Worm (Caenorhabditis elegans) whole organism, L3 larva: Measurements from ENCODE around the gene Y39B6A.3.

Experiments used
- R02D3.7 ChIP-seq: fragments of 150-350 bp; optimal IDR thresholded peaks from 2 replicates; lab custom pipeline; 2014; ENCODE audit warnings: missing biosample characterization, missing genetic modification characterization
- ZK546.5 ChIP-seq: sonication (generic microtip); optimal IDR thresholded peaks from 2 replicates; lab custom pipeline; 2017; ENCODE audit warnings: missing biosample characterization, missing genetic modification characterization
- aly-2 ChIP-seq: fragments of 150-350 bp; optimal IDR thresholded peaks from 2 replicates; lab custom pipeline; 2014; ENCODE audit warnings: missing biosample characterization, missing genetic modification characterization
- ama-1 ChIP-seq: fragments of 150-350 bp; optimal IDR thresholded peaks from 2 replicates; lab custom pipeline; 2018
- ceh-16 ChIP-seq: sonication (generic microtip); optimal IDR thresholded peaks from 2 replicates; lab custom pipeline; 2017; ENCODE audit warnings: missing biosample characterization, missing genetic modification characterization
- ceh-28 ChIP-seq: fragments of 150-350 bp; optimal IDR thresholded peaks from 2 replicates; lab custom pipeline; 2014; ENCODE audit warnings: missing biosample characterization, missing genetic modification reagents, missing genetic modification characterization
- ceh-82 ChIP-seq: fragments of 150-350 bp; optimal IDR thresholded peaks from 2 replicates; lab custom pipeline; 2014; ENCODE audit warnings: missing biosample characterization, missing genetic modification characterization
- egl-27 ChIP-seq: sonication (generic microtip); optimal IDR thresholded peaks from 4 replicates; lab custom pipeline; 2017; ENCODE audit warnings: missing biosample characterization, missing genetic modification reagents, missing genetic modification characterization
- egl-5 ChIP-seq: fragments of 150-350 bp; optimal IDR thresholded peaks from 2 replicates; lab custom pipeline; 2017; ENCODE audit warnings: missing biosample characterization, missing genetic modification reagents, missing genetic modification characterization, inconsistent platforms
- elt-2 ChIP-seq: sonication (generic microtip); optimal IDR thresholded peaks from 2 replicates; lab custom pipeline; 2016; ENCODE audit warnings: missing genetic modification reagents, mild to moderate bottlenecking, missing genetic modification characterization, missing compliant biosample characterization
- elt-3 ChIP-seq, 3 experiments: fragments of 150-350 bp in 1 of 3; sonication (generic microtip) in 2 of 3; optimal IDR thresholded peaks; 2 replicates in 2 of 3; 4 replicates in 1 of 3; lab custom pipeline; 2014 to 2017; ENCODE audit warnings: missing biosample characterization in 3 of 3, missing genetic modification characterization in 3 of 3
- fkh-10 ChIP-seq: sonication (generic microtip); optimal IDR thresholded peaks from 2 replicates; lab custom pipeline; 2017; ENCODE audit warnings: missing biosample characterization, missing genetic modification reagents, missing genetic modification characterization
- fkh-2 ChIP-seq: fragments of 150-350 bp; optimal IDR thresholded peaks from 2 replicates; lab custom pipeline; 2014; ENCODE audit warnings: missing biosample characterization, missing genetic modification reagents, missing genetic modification characterization
- fos-1 ChIP-seq: fragments of 150-350 bp; optimal IDR thresholded peaks from 2 replicates; lab custom pipeline; 2014; ENCODE audit warnings: missing biosample characterization, missing genetic modification characterization
- hmg-11 ChIP-seq: sonication (generic microtip); optimal IDR thresholded peaks from 2 replicates; lab custom pipeline; 2016; ENCODE audit warnings: missing genetic modification characterization, missing compliant biosample characterization
- jun-1 ChIP-seq: fragments of 150-350 bp; optimal IDR thresholded peaks from 2 replicates; lab custom pipeline; 2014; ENCODE audit warnings: missing biosample characterization, missing genetic modification reagents, missing genetic modification characterization
- lin-15B ChIP-seq: fragments of 150-350 bp; optimal IDR thresholded peaks from 2 replicates; lab custom pipeline; 2014; ENCODE audit warnings: missing biosample characterization, missing genetic modification characterization
- lin-39 ChIP-seq: fragments of 150-350 bp; optimal IDR thresholded peaks from 2 replicates; lab custom pipeline; 2018; ENCODE audit warnings: missing biosample characterization, missing genetic modification reagents, missing genetic modification characterization
- lsy-12 ChIP-seq: sonication (generic microtip); optimal IDR thresholded peaks from 2 replicates; lab custom pipeline; 2016; ENCODE audit warnings: mild to moderate bottlenecking, missing genetic modification characterization, missing compliant biosample characterization
- mdl-1 ChIP-seq: fragments of 150-350 bp; optimal IDR thresholded peaks from 2 replicates; lab custom pipeline; 2014; ENCODE audit warnings: missing biosample characterization, missing genetic modification characterization
- mml-1 ChIP-seq: fragments of 150-350 bp; sonication (generic microtip); optimal IDR thresholded peaks from 3 replicates; lab custom pipeline; 2014; ENCODE audit warnings: missing biosample characterization, missing genetic modification characterization
- nfya-1 ChIP-seq: sonication (generic microtip); optimal IDR thresholded peaks from 2 replicates; lab custom pipeline; 2017; ENCODE audit warnings: missing genetic modification characterization, mild to moderate bottlenecking, missing compliant biosample characterization, antibody characterized with exemption, moderate library complexity; ENCODE audit not compliant: insufficient read depth
- nhr-11 ChIP-seq: fragments of 150-350 bp; optimal IDR thresholded peaks from 2 replicates; lab custom pipeline; 2014; ENCODE audit warnings: missing biosample characterization, missing genetic modification characterization
- nhr-12 ChIP-seq: fragments of 150-350 bp; optimal IDR thresholded peaks from 2 replicates; lab custom pipeline; 2014; ENCODE audit warnings: missing biosample characterization, missing genetic modification characterization
- nhr-23 ChIP-seq: fragments of 150-350 bp; optimal IDR thresholded peaks from 2 replicates; lab custom pipeline; 2014; ENCODE audit warnings: missing biosample characterization, missing genetic modification reagents, missing genetic modification characterization
- nhr-237 ChIP-seq: fragments of 150-350 bp; optimal IDR thresholded peaks from 2 replicates; lab custom pipeline; 2014; ENCODE audit warnings: missing biosample characterization, missing genetic modification characterization
- nhr-25 ChIP-seq: sonication (generic microtip); optimal IDR thresholded peaks from 2 replicates; lab custom pipeline; 2017; ENCODE audit warnings: missing biosample characterization, missing genetic modification characterization
- nhr-28 ChIP-seq: fragments of 150-350 bp; optimal IDR thresholded peaks from 2 replicates; lab custom pipeline; 2014; ENCODE audit warnings: missing biosample characterization, missing genetic modification characterization
- nhr-43 ChIP-seq: sonication (generic microtip); optimal IDR thresholded peaks from 2 replicates; lab custom pipeline; 2016; ENCODE audit warnings: mild to moderate bottlenecking, missing genetic modification characterization, missing compliant biosample characterization; ENCODE audit not compliant: poor library complexity, severe bottlenecking
- nhr-76 ChIP-seq: fragments of 150-350 bp; sonication (generic microtip); optimal IDR thresholded peaks from 5 replicates; lab custom pipeline; 2014; ENCODE audit warnings: missing biosample characterization, missing genetic modification characterization
- nhr-77 ChIP-seq: fragments of 150-350 bp; optimal IDR thresholded peaks from 2 replicates; lab custom pipeline; 2014; ENCODE audit warnings: missing biosample characterization, missing genetic modification characterization
- pha-4 ChIP-seq: fragments of 150-350 bp; optimal IDR thresholded peaks from 2 replicates; lab custom pipeline; 2014; ENCODE audit warnings: missing biosample characterization, missing genetic modification reagents, missing genetic modification characterization
- pqm-1 ChIP-seq: fragments of 150-350 bp; optimal IDR thresholded peaks from 2 replicates; lab custom pipeline; 2017; ENCODE audit warnings: missing biosample characterization, missing genetic modification characterization, inconsistent platforms
- sea-2 ChIP-seq: fragments of 150-350 bp; sonication (generic microtip); optimal IDR thresholded peaks from 4 replicates; lab custom pipeline; 2014; ENCODE audit warnings: missing biosample characterization, missing genetic modification reagents, missing genetic modification characterization
- snpc-4 ChIP-seq: fragments of 150-350 bp; optimal IDR thresholded peaks from 2 replicates; lab custom pipeline; 2014; ENCODE audit warnings: missing biosample characterization, missing genetic modification characterization
- unc-39 ChIP-seq: sonication (generic microtip); optimal IDR thresholded peaks from 4 replicates; lab custom pipeline; 2017; ENCODE audit warnings: missing biosample characterization, missing genetic modification characterization
- ztf-4 ChIP-seq: fragments of 150-350 bp; optimal IDR thresholded peaks from 2 replicates; lab custom pipeline; 2014; ENCODE audit warnings: missing biosample characterization, missing genetic modification characterization

Gene Y39B6A.3

ce11 chrV:19189963-19190597, at the start of gene Y39B6A.3, which contains the start of gene pph-5:
Y39B6A.3 (minus strand) TSS chrV:19190013.
pph-5 (plus strand) TSS chrV:19190547.
- TF ChIP-seq pqm-1 = peak; percentile 8
- no peak for TF ChIP-seq egl-27 (tag; lab: Kevin White, UChicago)
- TF ChIP-seq fkh-10 (GFP tag; lab: Kevin White, UChicago) = peak; percentile 1
- peak; percentile 97 for TF ChIP-seq R02D3.7
- no peak for TF ChIP-seq ZK546.5
- TF ChIP-seq nhr-23 (tag; lab: Kevin White, UChicago) = no peak
- no peak for TF ChIP-seq snpc-4 (tag; lab: Kevin White, UChicago)
- TF ChIP-seq nhr-25 (tag; lab: Kevin White, UChicago) = no peak
- no peak for TF ChIP-seq ama-1 (lab: Kevin White, UChicago)
- no peak for TF ChIP-seq nhr-237 (tag; lab: Kevin White, UChicago)
- no peak for TF ChIP-seq lin-39
- TF ChIP-seq lin-15B (tag; lab: Kevin White, UChicago) = peak; percentile 74
- TF ChIP-seq unc-39 = no peak
- TF ChIP-seq ceh-28 = peak; percentile 0
- peak; percentile 25 for TF ChIP-seq elt-2 (tag; lab: Kevin White, UChicago)
- TF ChIP-seq ceh-16 = no peak
- TF ChIP-seq fkh-2 (tag; lab: Kevin White, UChicago) = no peak
- no peak for TF ChIP-seq mml-1 (tag; lab: Kevin White, UChicago)
- TF ChIP-seq pha-4 = peak; percentile 8
- no peak for TF ChIP-seq aly-2 (tag; lab: Kevin White, UChicago)
- TF ChIP-seq ceh-82 = no peak
- peak; percentile 23 for TF ChIP-seq nfya-1 (tag; lab: Kevin White, UChicago)
- no peak for TF ChIP-seq elt-3 (tag; optimal IDR thresholded peaks at IDR 0.05; lab: Kevin White, UChicago)
- no peak for TF ChIP-seq hmg-11 (tag; lab: Kevin White, UChicago)
- TF ChIP-seq, all 47 proteins: peak for 8

- no peak for TF ChIP-seq egl-27 (tag; lab: Kevin White, UChicago)
- no peak for TF ChIP-seq lsy-12 (tag; lab: Kevin White, UChicago)
- no peak for TF ChIP-seq nhr-12 (tag; lab: Kevin White, UChicago)
- TF ChIP-seq fos-1 (tag; lab: Kevin White, UChicago) = no peak
- TF ChIP-seq aly-2 (tag; lab: Kevin White, UChicago) = no peak
- TF ChIP-seq fkh-2 (tag; lab: Kevin White, UChicago) = no peak
- TF ChIP-seq jun-1 (tag; lab: Kevin White, UChicago) = no peak
- no peak for TF ChIP-seq elt-3 (tag; optimal IDR thresholded peaks at IDR 0.05; lab: Kevin White, UChicago)
- no peak for TF ChIP-seq nhr-77
- no peak for TF ChIP-seq ceh-16
- TF ChIP-seq ztf-4 (tag; lab: Kevin White, UChicago) = no peak
- TF ChIP-seq nhr-11 (tag; lab: Kevin White, UChicago) = no peak
- TF ChIP-seq nhr-25 (tag; lab: Kevin White, UChicago) = no peak
- no peak for TF ChIP-seq ama-1 (lab: Kevin White, UChicago)
- no peak for TF ChIP-seq sea-2 (GFP tag; lab: Kevin White, UChicago)
- TF ChIP-seq nhr-76 (tag; lab: Kevin White, UChicago) = no peak
- no peak for TF ChIP-seq nhr-28 (tag; lab: Kevin White, UChicago)
- TF ChIP-seq pha-4 = no peak
- TF ChIP-seq unc-39 = no peak
- TF ChIP-seq nhr-23 (tag; lab: Kevin White, UChicago) = no peak
These were observed 47.4 kb upstream of the Y39B6A.3 start, which contains the start of gene fbxb-2 for ce11 chrV:19237204-19237603. fbxb-2 (minus strand) TSS chrV:19237304.

- TF ChIP-seq nhr-43 (tag; lab: Kevin White, UChicago) (no peak), ceh-16 (no peak), elt-2 (tag; lab: Kevin White, UChicago) (no peak), lin-15B (tag; lab: Kevin White, UChicago) (no peak), aly-2 (tag; lab: Kevin White, UChicago) (no peak), nhr-23 (tag; lab: Kevin White, UChicago) (no peak), R02D3.7 (no peak), nhr-28 (tag; lab: Kevin White, UChicago) (no peak), unc-39 (no peak), egl-5 (tag; lab: Kevin White, UChicago) (no peak), nhr-237 (tag; lab: Kevin White, UChicago) (no peak), mdl-1 (tag; lab: Kevin White, UChicago) (no peak)
These were observed 43.7 kb upstream of the Y39B6A.3 start, which contains the start of gene fbxb-116 for ce11 chrV:19233469-19233868. fbxb-116 (plus strand) TSS chrV:19233769.
